Fruit fly (Drosophila melanogaster): Measurements from ENCODE around the gene CG44085.
"Not testable (repeated sequence)": the region's sequence is repeated elsewhere in the genome, so short reads cannot be mapped to it uniquely, and the experiment has no call there.

The CG44085 gene

dm6 chr2L:13260740-13261139, at the start of gene CG44085:
CG44085 (plus strand) TSS chr2L:13261008.
- TF ChIP-seq CG10543 (GFP tag; optimal IDR thresholded peaks at IDR 0.05) (peak; percentile 44), Ravus (GFP tag; IDR thresholded peaks at IDR 0.05) (no peak), cg (GFP tag; optimal IDR thresholded peaks at IDR 0.05) (peak; percentile 52), z (GFP tag; IDR thresholded peaks at IDR 0.05) (0 out of 3 replicates have a peak, but pooled peaks have one; percentile 40), Med (GFP tag) (peak; percentile 53), chinmo (GFP tag; IDR thresholded peaks at IDR 0.05; ENCODE audit: partially characterized antibody) (0 out of 4 replicates have a peak, but pooled peaks have one; percentile 9), sd (tag; optimal IDR thresholded peaks at IDR 0.05) (peak; percentile 26), CG11247 (GFP tag; IDR thresholded peaks at IDR 0.05) (no peak), Deaf1 (tag; optimal IDR thresholded peaks at IDR 0.05) (peak; percentile 75), CG12769 (tag; optimal IDR thresholded peaks at IDR 0.05) (peak; percentile 32)

- TF ChIP-seq sens (GFP tag) (peak; percentile 70), pros (GFP tag; optimal IDR thresholded peaks at IDR 0.05) (peak; percentile 87), CG15479 (GFP tag; optimal IDR thresholded peaks at IDR 0.05) (peak; percentile 41), prd (GFP tag; IDR thresholded peaks at IDR 0.05) (peak; percentile 23; the same call in 1 of the 3 replicates), ci (GFP tag; IDR thresholded peaks at IDR 0.05) (0 out of 3 replicates have a peak, but pooled peaks have one; percentile 37), ken (GFP tag; IDR thresholded peaks at IDR 0.05) (0 out of 3 replicates have a peak, but pooled peaks have one; percentile 28), knrl (GFP tag; IDR thresholded peaks at IDR 0.05; ENCODE audit: partially characterized antibody) (peak; percentile 23; the same call in 1 of the 3 replicates), insv (GFP tag; optimal IDR thresholded peaks at IDR 0.05) (peak in 1 of 2 experiments; percentile 33), CG15696 (tag; optimal IDR thresholded peaks at IDR 0.05) (peak; percentile 33), lilli (GFP tag; optimal IDR thresholded peaks at IDR 0.05) (peak; percentile 4), grn (GFP tag; optimal IDR thresholded peaks at IDR 0.05) (peak; percentile 33), Xrp1 (GFP tag; IDR thresholded peaks at IDR 0.05) (peak; percentile 31; the same call in 1 of the 2 replicates), zfh1 (GFP tag; IDR thresholded peaks at IDR 0.05) (peak; percentile 33; the same call in 1 of the 3 replicates), Opbp (GFP tag; IDR thresholded peaks at IDR 0.05; ENCODE audit: partially characterized antibody) (0 out of 3 replicates have a peak, but pooled peaks have one; percentile 9), Bgb (GFP tag; IDR thresholded peaks at IDR 0.05; ENCODE audit: partially characterized antibody) (peak; percentile 19; the same call in 1 of the 2 replicates), kni (GFP tag; optimal IDR thresholded peaks at IDR 0.05) (peak; percentile 2), Med (GFP tag) (peak; percentile 70)
- TF ChIP-seq prd (optimal IDR thresholded peaks at IDR 0.05): not testable (repeated sequence)
Observed at dm6 chr2L:13211764-13212265, 49.0 kb upstream of the CG44085 start, which contains the start of gene CG15482. CG15482 (minus strand) TSS chr2L:13211814.

dm6 chr2L:13215010-13215409, 45.8 kb upstream of the CG44085 start, which contains the start of gene kek4:
kek4 (minus strand) TSS chr2L:13215350.
- no peak for TF ChIP-seq trh (GFP tag; optimal IDR thresholded peaks at IDR 0.05)
- TF ChIP-seq kay (GFP tag; optimal IDR thresholded peaks at IDR 0.05): no peak
- no peak for TF ChIP-seq dm (GFP tag; optimal IDR thresholded peaks at IDR 0.05)
- peak; percentile 69 for TF ChIP-seq ewg (GFP tag; optimal IDR thresholded peaks at IDR 0.05)

- TF ChIP-seq CG10209 (GFP tag; optimal IDR thresholded peaks at IDR 0.05): peak; percentile 59
- peak; percentile 55 for TF ChIP-seq eyg (GFP tag; optimal IDR thresholded peaks at IDR 0.05)
- peak; percentile 7 for TF ChIP-seq CG10267 (tag; optimal IDR thresholded peaks at IDR 0.05)
- TF ChIP-seq CG17385 (GFP tag; optimal IDR thresholded peaks at IDR 0.05): peak; percentile 50
- TF ChIP-seq ftz-f1 (GFP tag; optimal IDR thresholded peaks at IDR 0.05): peak; percentile 13
- TF ChIP-seq CG17829 (tag; optimal IDR thresholded peaks at IDR 0.05): peak; percentile 73
- peak; percentile 69 for TF ChIP-seq CG18476 (GFP tag; optimal IDR thresholded peaks at IDR 0.05)
- TF ChIP-seq CG12942 (GFP tag; optimal IDR thresholded peaks at IDR 0.05): peak; percentile 19
- TF ChIP-seq ssp (GFP tag; IDR thresholded peaks at IDR 0.05): peak; percentile 29; the same call in 1 of the 2 replicates
- TF ChIP-seq bab2 (GFP tag; optimal IDR thresholded peaks at IDR 0.05): peak; percentile 14
- TF ChIP-seq toy (GFP tag; IDR thresholded peaks at IDR 0.05): 0 out of 2 replicates have a peak, but pooled peaks have one; percentile 34
- peak; percentile 73 for TF ChIP-seq her (GFP tag; optimal IDR thresholded peaks at IDR 0.05)
- not testable (repeated sequence) for TF ChIP-seq Trl (optimal IDR thresholded peaks at IDR 0.05)
- peak; percentile 75 for TF ChIP-seq Trl (GFP tag; optimal IDR thresholded peaks at IDR 0.05)
- TF ChIP-seq vfl (GFP tag; optimal IDR thresholded peaks at IDR 0.05): peak; percentile 21
Observed at dm6 chr2L:13215640-13216129, 45.1 kb upstream of the CG44085 start.

Data from whole organism, embryonic.